Worm (Caenorhabditis elegans) whole organism, mixed stage, embryonic: ENCODE data around the gene nhr-201.

ENCODE experiments used
- bed-3 ChIP-seq: fragments of 200-800 bp; sonication (Bioruptor generic); optimal IDR thresholded peaks from 3 replicates; lab custom pipeline; 2018; ENCODE audit warnings: mild to moderate bottlenecking, missing genetic modification characterization, moderate library complexity, missing compliant biosample characterization
- blmp-1 ChIP-seq: fragments of 150-350 bp; optimal IDR thresholded peaks from 2 replicates; lab custom pipeline; 2014; ENCODE audit warnings: missing biosample characterization, missing genetic modification characterization
- elt-3 ChIP-seq: fragments of 150-350 bp; optimal IDR thresholded peaks from 2 replicates; lab custom pipeline; 2014; ENCODE audit warnings: missing biosample characterization, missing genetic modification characterization

DNA sequence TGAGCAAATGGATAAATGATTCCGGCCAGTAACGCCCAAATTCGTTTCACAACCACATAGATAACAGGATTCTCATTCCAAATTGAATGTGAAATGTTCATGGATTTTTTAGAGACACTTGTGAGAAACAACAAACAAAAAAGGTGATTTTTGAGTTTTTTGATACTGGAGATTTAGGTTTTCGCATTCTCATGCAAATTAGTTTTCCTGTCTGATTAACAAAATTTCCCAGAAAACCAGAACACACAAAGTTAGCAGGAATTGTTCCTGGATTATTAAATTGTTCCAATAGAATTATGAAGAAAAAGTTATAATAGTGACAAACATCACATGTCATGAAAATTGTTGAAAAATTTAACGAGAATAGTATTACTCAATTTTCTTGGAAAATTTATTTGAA, 21.4 kb upstream of the nhr-201 start, which contains the start of gene srh-33:
- TF ChIP-seq blmp-1 (tag; lab: Kevin White, UChicago): no peak
- no peak for TF ChIP-seq bed-3 (GFP tag; lab: Kevin White, UChicago)
- TF ChIP-seq elt-3: no peak
